Worm (Caenorhabditis elegans) whole organism, early embryonic: ENCODE data around the gene F49F1.17.

Experiments used
- tbx-11 ChIP-seq: fragments of 200-800 bp; sonication (Bioruptor generic); IDR thresholded peaks from 2 replicates; pipeline ENCODE4 v1.3.6; 2022; ENCODE audit warnings: missing genetic modification characterization, missing compliant biosample characterization
- tbx-37 ChIP-seq: fragments of 200-800 bp; sonication (Bioruptor generic); conservative IDR thresholded peaks from 2 replicates; pipeline ENCODE4 v1.3.6; 2022; ENCODE audit warnings: missing genetic modification reagents, missing genetic modification characterization, missing compliant biosample characterization

ce11 chrIV:4115634-4116033 is 20.0 kb downstream of the F49F1.17 start, which contains the start of the genes F49F1.4 and F49F1.2:
- no peak for TF ChIP-seq tbx-37 (GFP tag; lab: Robert Waterston, UW)
- no peak for TF ChIP-seq tbx-11 (GFP tag; lab: Robert Waterston, UW)
